Worm (Caenorhabditis elegans): Measurements from ENCODE around the gene fbxb-98.

ce11 chrII:1878663-1879062 lies 16.2 kb downstream of the fbxb-98 start, which contains the start of gene math-16:
- no peak for TF ChIP-seq nhr-237 (tag; optimal IDR thresholded peaks at IDR 0.05)
- no peak for TF ChIP-seq ceh-82 (tag; optimal IDR thresholded peaks at IDR 0.05)
- no peak for TF ChIP-seq nhr-11 (tag; optimal IDR thresholded peaks at IDR 0.05)
- no peak for TF ChIP-seq lin-39 (tag; optimal IDR thresholded peaks at IDR 0.05)
- TF ChIP-seq skn-1 (tag; optimal IDR thresholded peaks at IDR 0.05): no peak
- no peak for TF ChIP-seq sma-9 (GFP tag; optimal IDR thresholded peaks at IDR 0.05)
- TF ChIP-seq sma-9 (tag; optimal IDR thresholded peaks at IDR 0.05): no peak
- TF ChIP-seq F13H6.1 (tag; optimal IDR thresholded peaks at IDR 0.05): no peak
- no peak for TF ChIP-seq blmp-1 (tag; optimal IDR thresholded peaks at IDR 0.05; ENCODE audit: insufficient read depth)
- TF ChIP-seq crh-2 (tag; optimal IDR thresholded peaks at IDR 0.05): no peak
- TF ChIP-seq unc-39 (tag; optimal IDR thresholded peaks at IDR 0.05): no peak
